Fruit fly (Drosophila melanogaster): ENCODE results near the gene nAChRalpha6.

DNA sequence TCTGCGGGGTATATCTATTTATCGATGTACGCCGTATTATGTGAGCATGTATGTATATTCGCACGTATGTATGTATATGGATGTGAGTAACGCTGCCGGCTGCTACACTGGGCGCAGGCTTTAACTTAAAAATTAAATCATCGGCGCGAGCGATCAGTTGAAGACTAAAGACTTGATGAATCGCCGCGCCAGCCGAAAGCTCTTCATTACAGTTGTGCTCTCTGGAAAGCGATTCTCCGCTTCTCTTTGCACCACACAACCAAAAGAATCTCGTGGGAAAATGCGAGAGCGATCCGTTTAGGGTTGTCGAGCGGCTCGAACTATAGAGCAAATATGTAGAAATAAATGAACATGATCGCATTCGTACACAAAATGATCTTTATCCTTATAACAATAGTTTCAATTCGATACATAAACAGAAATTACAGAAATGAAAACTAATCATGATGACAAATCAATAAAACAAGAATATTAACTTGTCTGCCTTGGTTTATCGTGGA is 22.5 kb upstream of the nAChRalpha6 start, which contains the start of gene CG13124:
- TF ChIP-seq cnc (optimal IDR thresholded peaks at IDR 0.05) (no peak), CG7101 (tag; optimal IDR thresholded peaks at IDR 0.05) (peak; percentile 31), CG7045 (GFP tag; optimal IDR thresholded peaks at IDR 0.05) (no peak)

All from whole organism, adult.